Worm (Caenorhabditis elegans) whole organism, L1 larva: ENCODE measurements around the gene T09A5.5.

Source experiments
- ama-1 ChIP-seq: fragments of 150-350 bp; optimal IDR thresholded peaks from 2 replicates; lab custom pipeline; 2014
- ces-1 ChIP-seq: fragments of 150-350 bp; optimal IDR thresholded peaks from 2 replicates; lab custom pipeline; 2014; ENCODE audit warnings: missing biosample characterization, missing genetic modification reagents, missing genetic modification characterization
- dpl-1 ChIP-seq, 3 experiments: fragments of 150-350 bp in 2 of 3; sonication (generic microtip) in 1 of 3; optimal IDR thresholded peaks; 2 replicates each; lab custom pipeline; 2014 to 2017; ENCODE audit warnings: missing biosample characterization in 3 of 3, missing genetic modification characterization in 3 of 3, missing genetic modification reagents in 3 of 3
- efl-1 ChIP-seq, 4 experiments: fragments of 150-350 bp; optimal IDR thresholded peaks in 3 of 4; peaks in 1 of 4; 1 replicate in 1 of 4; 2 replicates in 3 of 4; lab custom pipeline; 2014; ENCODE audit warnings: missing biosample characterization in 2 of 4, missing genetic modification characterization in 2 of 4, missing genetic modification reagents in 2 of 4
- grh-1 ChIP-seq: fragments of 200-800 bp; sonication (Bioruptor generic); IDR thresholded peaks from 2 replicates; pipeline ENCODE4 v1.3.6; 2022; ENCODE audit warnings: missing genetic modification reagents, missing genetic modification characterization, missing compliant biosample characterization
- hlh-17 ChIP-seq: fragments of 200-800 bp; sonication (Bioruptor generic); optimal IDR thresholded peaks from 2 replicates; lab custom pipeline; 2018; ENCODE audit warnings: missing genetic modification characterization, mild to moderate bottlenecking, missing compliant biosample characterization, moderate library complexity, borderline replicate concordance
- hpl-2 ChIP-seq: fragments of 150-350 bp; optimal IDR thresholded peaks from 2 replicates; lab custom pipeline; 2014; ENCODE audit warnings: missing biosample characterization, missing genetic modification reagents, missing genetic modification characterization
- nhr-11 ChIP-seq: fragments of 150-350 bp; optimal IDR thresholded peaks from 2 replicates; lab custom pipeline; 2014; ENCODE audit warnings: missing biosample characterization, missing genetic modification characterization
- nhr-237 ChIP-seq: fragments of 150-350 bp; optimal IDR thresholded peaks from 2 replicates; lab custom pipeline; 2014; ENCODE audit warnings: missing biosample characterization, missing genetic modification characterization
- nhr-28 ChIP-seq: fragments of 150-350 bp; optimal IDR thresholded peaks from 2 replicates; lab custom pipeline; 2014; ENCODE audit warnings: missing biosample characterization, missing genetic modification characterization
- nhr-77 ChIP-seq: fragments of 150-350 bp; optimal IDR thresholded peaks from 2 replicates; lab custom pipeline; 2014; ENCODE audit warnings: missing biosample characterization, missing genetic modification characterization
- nhr-90 ChIP-seq: sonication (generic microtip); optimal IDR thresholded peaks from 2 replicates; lab custom pipeline; 2016; ENCODE audit warnings: mild to moderate bottlenecking, missing genetic modification characterization, missing compliant biosample characterization; ENCODE audit not compliant: poor library complexity
- unc-62 ChIP-seq: fragments of 150-350 bp; optimal IDR thresholded peaks from 2 replicates; lab custom pipeline; 2014; ENCODE audit warnings: missing biosample characterization, missing genetic modification reagents, missing genetic modification characterization

- peak; percentile 65 for TF ChIP-seq nhr-90 (tag; lab: Kevin White, UChicago)
- TF ChIP-seq unc-62 (GFP tag; lab: Kevin White, UChicago) = no peak
- no peak for TF ChIP-seq ces-1 (GFP tag; lab: Kevin White, UChicago)
- peak; percentile 54 to 65 for TF ChIP-seq efl-1 (optimal IDR thresholded peaks at IDR 0.05; lab: Kevin White, UChicago)
- TF ChIP-seq efl-1 (GFP tag; optimal IDR thresholded peaks at IDR 0.05 in 1 of 2; lab: Kevin White, UChicago) = peak; percentile 53 to 96
- TF ChIP-seq hpl-2 (GFP tag; lab: Kevin White, UChicago) = no peak
- no peak for TF ChIP-seq nhr-237 (tag; lab: Kevin White, UChicago)
- TF ChIP-seq nhr-77 = peak; percentile 5
- no peak for TF ChIP-seq hlh-17 (GFP tag; lab: Kevin White, UChicago)
- TF ChIP-seq nhr-11 (tag; lab: Kevin White, UChicago) = no peak
- peak; percentile 43 to 68 (median 57) for TF ChIP-seq dpl-1 (GFP tag; optimal IDR thresholded peaks at IDR 0.05; lab: Kevin White, UChicago)
- no peak for TF ChIP-seq ama-1 (lab: Kevin White, UChicago)
- TF ChIP-seq grh-1 (GFP tag; lab: Robert Waterston, UW) = no peak
- TF ChIP-seq nhr-28 = no peak
Measured at ce11 chrII:7857485-7858010, 4.0 kb upstream of the T09A5.5 start, which contains the start of the genes cec-3 and T09A5.15.
